Fruit fly (Drosophila melanogaster): ENCODE measurements around the gene CG14418.

DNA sequence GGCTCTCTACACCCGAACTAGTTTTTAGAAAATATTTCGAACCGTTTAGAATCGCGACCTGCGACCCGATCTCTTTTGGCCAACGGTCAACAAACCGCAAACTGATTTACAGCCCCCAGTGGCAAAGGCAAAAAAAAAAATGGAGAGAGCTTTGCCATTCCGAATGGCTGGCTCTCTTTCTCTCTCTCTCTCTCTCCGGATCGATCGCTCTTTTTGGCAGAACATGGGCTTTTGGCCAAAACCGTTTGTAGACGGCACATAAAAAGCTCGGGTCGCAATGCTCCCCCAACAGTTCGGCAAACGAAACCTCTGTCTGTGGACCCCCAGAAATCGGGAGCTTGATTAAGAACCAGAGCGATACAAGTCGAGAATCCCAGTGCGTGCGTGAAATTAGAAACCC is 46.0 kb upstream of the CG14418 start, which contains the start of gene CG32793:
- no peak for TF ChIP-seq pho (GFP tag; optimal IDR thresholded peaks at IDR 0.05)
- no peak for TF ChIP-seq CG32532 (GFP tag; IDR thresholded peaks at IDR 0.05)
